Worm (Caenorhabditis elegans): Measurements from ENCODE around the gene flh-1.

The flh-1 gene

DNA sequence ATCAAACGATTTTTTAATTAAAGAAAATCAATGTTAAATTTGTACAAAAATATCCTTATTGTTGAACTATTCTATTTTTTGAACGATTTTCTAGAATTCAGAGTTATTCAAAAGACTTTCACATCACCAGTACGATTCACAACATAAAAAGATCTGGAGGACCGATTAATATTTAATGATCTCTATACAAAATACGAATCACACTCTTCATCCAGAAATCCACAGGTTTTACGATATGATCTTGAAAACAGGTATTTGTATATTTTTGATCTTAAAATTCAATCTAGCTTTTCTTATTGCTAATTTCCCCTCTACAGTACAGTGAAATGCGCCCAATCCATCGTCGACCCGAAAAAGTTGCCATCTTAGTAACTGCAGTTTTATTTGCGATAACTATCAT is 40.5 kb upstream of the flh-1 start, which contains the start of gene F49C12.5:
TSS of gene F49C12.5 (plus strand) at position 301 of the 400 bp plus-strand sequence.
- no peak for TF ChIP-seq ztf-7 (tag; optimal IDR thresholded peaks at IDR 0.05)
- TF ChIP-seq ctbp-1 (GFP tag; IDR thresholded peaks at IDR 0.05), result no peak

DNA sequence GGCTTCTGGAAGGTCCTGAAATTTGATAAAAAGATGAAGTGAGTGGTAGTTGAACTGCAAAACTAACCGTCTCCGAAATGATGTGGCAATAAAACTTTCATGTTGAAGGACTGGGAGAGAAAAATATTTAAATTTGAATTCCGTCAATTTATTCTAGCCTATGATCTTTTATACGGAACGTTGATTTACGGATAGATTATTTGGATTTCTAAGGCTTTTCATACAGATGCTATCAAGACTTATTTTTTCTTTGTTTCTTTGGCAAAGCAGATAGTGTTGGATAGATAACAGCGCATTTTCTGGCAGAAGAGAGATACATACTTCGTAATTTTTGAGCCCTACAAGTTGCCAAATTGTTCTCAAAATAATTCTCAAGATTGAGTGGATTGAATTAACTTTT is 39.9 kb upstream of the flh-1 start, which contains the start of gene F49C12.4:
TSS of gene F49C12.4 (minus strand) at position 101 of the 400 bp plus-strand sequence.
- TF ChIP-seq F10B5.3 (tag; optimal IDR thresholded peaks at IDR 0.05) (no peak), zip-2 (tag; optimal IDR thresholded peaks at IDR 0.05) (no peak), mxl-3 (GFP tag; optimal IDR thresholded peaks at IDR 0.05) (no peak), ama-1 (optimal IDR thresholded peaks at IDR 0.05) (no peak), php-3 (GFP tag; IDR thresholded peaks at IDR 0.05) (no peak), lin-15B (tag; optimal IDR thresholded peaks at IDR 0.05) (no peak), lsy-2 (tag; optimal IDR thresholded peaks at IDR 0.05) (no peak), hlh-30 (tag; optimal IDR thresholded peaks at IDR 0.05; ENCODE audit: insufficient read depth) (no peak), unc-130 (GFP tag; optimal IDR thresholded peaks at IDR 0.05) (no peak), nhr-6 (tag; optimal IDR thresholded peaks at IDR 0.05) (no peak), zag-1 (tag; optimal IDR thresholded peaks at IDR 0.05) (no peak)

DNA sequence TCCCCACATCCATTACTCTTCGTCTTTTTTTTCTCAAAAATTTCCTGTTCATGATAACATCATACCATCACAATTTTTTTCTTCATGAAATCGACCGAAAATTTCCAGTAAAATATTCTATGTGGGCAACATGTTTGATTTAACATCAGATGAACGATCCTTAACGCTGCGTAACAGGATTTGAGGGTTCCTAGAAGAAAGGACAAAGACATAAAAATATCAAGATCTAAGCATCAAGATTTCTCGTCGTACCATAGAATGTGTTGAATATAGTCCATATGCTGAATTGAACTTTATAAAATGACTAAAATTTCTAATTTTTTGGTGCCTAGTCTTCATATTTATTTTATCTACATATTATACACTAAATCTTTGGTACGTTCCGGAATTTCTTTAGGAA is 36.1 kb upstream of the flh-1 start, which contains the start of gene F49C12.3:
TSS of gene F49C12.3 (plus strand) at position 301 of the 400 bp plus-strand sequence.
- no peak for TF ChIP-seq F26F4.8 (GFP tag; conservative IDR thresholded peaks at IDR 0.05)
- no peak for TF ChIP-seq attf-4 (tag; optimal IDR thresholded peaks at IDR 0.05)
- TF ChIP-seq R02D3.7 (tag; optimal IDR thresholded peaks at IDR 0.05), result no peak
- no peak for TF ChIP-seq nhr-237 (tag; optimal IDR thresholded peaks at IDR 0.05)
- TF ChIP-seq hlh-11 (tag; optimal IDR thresholded peaks at IDR 0.05), result no peak
- TF ChIP-seq php-3 (GFP tag; IDR thresholded peaks at IDR 0.05), result no peak

DNA sequence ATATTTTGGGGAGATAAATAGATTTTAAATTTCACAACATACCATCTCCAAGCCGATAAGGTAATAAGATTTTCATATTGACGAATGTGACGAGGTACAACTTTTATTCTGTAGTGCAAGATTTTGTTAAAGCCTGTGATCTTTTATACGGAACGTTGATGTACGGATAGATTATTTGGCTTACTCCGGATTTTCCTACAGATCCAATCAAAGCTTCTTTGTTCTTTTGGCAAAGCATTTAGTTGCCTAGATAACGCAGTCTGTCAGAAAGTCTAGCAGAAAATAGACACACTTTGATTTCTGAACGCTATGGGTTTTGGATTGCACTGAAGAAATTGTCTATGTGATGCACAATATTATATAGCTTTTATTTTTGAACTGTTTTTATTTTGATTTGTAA is 35.1 kb upstream of the flh-1 start, which contains the start of gene F49C12.2:
TSS of gene F49C12.2 (minus strand) at position 101 of the 400 bp plus-strand sequence.
- no peak for TF ChIP-seq Y5F2A.4 (GFP tag; optimal IDR thresholded peaks at IDR 0.05)
- TF ChIP-seq nhr-76 (tag; optimal IDR thresholded peaks at IDR 0.05), result no peak
- TF ChIP-seq attf-4 (tag; optimal IDR thresholded peaks at IDR 0.05), result no peak
- TF ChIP-seq mdt-29 (GFP tag; IDR thresholded peaks at IDR 0.05), result no peak
- TF ChIP-seq aly-2 (tag; optimal IDR thresholded peaks at IDR 0.05), result no peak
- TF ChIP-seq zfp-3 (GFP tag; conservative IDR thresholded peaks at IDR 0.05), result no peak
- TF ChIP-seq mxl-2 (GFP tag; conservative IDR thresholded peaks at IDR 0.05), result no peak
- no peak for TF ChIP-seq nhr-25 (tag; optimal IDR thresholded peaks at IDR 0.05; ENCODE audit: borderline replicate concordance, insufficient read depth)
- TF ChIP-seq nhr-42 (GFP tag; IDR thresholded peaks at IDR 0.05), result no peak
- no peak for TF ChIP-seq zag-1 (tag; optimal IDR thresholded peaks at IDR 0.05)
- TF ChIP-seq ceh-62 (tag; optimal IDR thresholded peaks at IDR 0.05), result no peak
- TF ChIP-seq spr-3 (GFP tag; optimal IDR thresholded peaks at IDR 0.05), result no peak
- no peak for TF ChIP-seq hlh-30 (tag; optimal IDR thresholded peaks at IDR 0.05; ENCODE audit: insufficient read depth)
- TF ChIP-seq zfp-2 (tag; optimal IDR thresholded peaks at IDR 0.05), result no peak
- no peak for TF ChIP-seq pha-4 (GFP tag; IDR thresholded peaks at IDR 0.05)
- TF ChIP-seq pha-4 (tag; optimal IDR thresholded peaks at IDR 0.05), result no peak

DNA sequence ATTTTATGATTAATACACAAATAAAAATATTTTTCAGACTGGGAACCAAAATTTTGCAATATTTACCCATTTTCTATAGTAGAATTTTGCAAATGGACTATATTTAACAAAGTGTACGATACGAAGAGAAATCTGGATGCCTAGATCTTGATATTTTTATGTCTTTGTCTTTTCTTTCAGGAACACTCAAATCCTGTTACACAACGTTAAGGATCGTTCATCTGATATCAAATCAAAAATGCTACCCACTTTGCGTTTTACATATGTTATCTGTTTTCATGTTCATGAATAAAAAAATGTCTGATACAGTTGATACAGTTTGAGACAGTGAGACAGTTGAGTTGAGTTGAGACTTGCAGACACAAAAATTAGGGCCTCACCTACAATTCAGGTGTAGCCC is 32.2 kb upstream of the flh-1 start, which contains the start of gene F49C12.1:
TSS of gene F49C12.1 (minus strand) at position 70 of the 400 bp plus-strand sequence.
- TF ChIP-seq aha-1 (tag) (peak; percentile 51), Y75B8A.6 (GFP tag; IDR thresholded peaks at IDR 0.05) (no peak), T26A8.4 (GFP tag; IDR thresholded peaks at IDR 0.05) (no peak), unc-62 (GFP tag; optimal IDR thresholded peaks at IDR 0.05 in 1 of 2) (peak in 1 of 2 experiments; percentile 65), unc-62 (tag; optimal IDR thresholded peaks at IDR 0.05) (no peak), nhr-102 (tag; optimal IDR thresholded peaks at IDR 0.05) (no peak), hif-1 (tag; optimal IDR thresholded peaks at IDR 0.05) (no peak)

Data from whole organism, L4 larva.